Fruit fly (Drosophila melanogaster) whole organism, prepupa: ENCODE results near the gene ich.
A peak's percentile ranks its signal among the peaks of the same experiment; 100 is the strongest.

ENCODE experiments used
- CG10631 ChIP-seq: fragments of 200-800 bp; sonication (Bioruptor generic); optimal IDR thresholded peaks from 2 replicates; lab custom pipeline; 2016; ENCODE audit warnings: missing biosample characterization, missing genetic modification characterization
- CG10669 ChIP-seq: fragments of 200-800 bp; sonication (Bioruptor generic); optimal IDR thresholded peaks from 3 replicates; lab custom pipeline; 2018; ENCODE audit warnings: missing biosample characterization, mild to moderate bottlenecking, missing genetic modification characterization, moderate library complexity
- CG11762 ChIP-seq: fragments of 200-800 bp; sonication (Bioruptor generic); optimal IDR thresholded peaks from 3 replicates; lab custom pipeline; 2016; ENCODE audit warnings: missing biosample characterization, missing genetic modification characterization; ENCODE audit not compliant: insufficient read depth
- CG11902 ChIP-seq: fragments of 200-800 bp; sonication (Bioruptor generic); optimal IDR thresholded peaks from 3 replicates; lab custom pipeline; 2016; ENCODE audit warnings: missing biosample characterization, missing genetic modification characterization
- CG15336 ChIP-seq: fragments of 200-800 bp; sonication (Bioruptor generic); IDR thresholded peaks from 2 replicates; pipeline ENCODE4 v1.3.6; 2022; ENCODE audit warnings: missing biosample characterization, missing genetic modification characterization
- CG16779 ChIP-seq: fragments of 200-800 bp; sonication (Bioruptor generic); optimal IDR thresholded peaks from 3 replicates; lab custom pipeline; 2017; ENCODE audit warnings: missing biosample characterization, mild to moderate bottlenecking, missing genetic modification characterization
- CG3032 ChIP-seq: fragments of 200-800 bp; optimal IDR thresholded peaks from 2 replicates; lab custom pipeline; 2019; ENCODE audit warnings: missing biosample characterization, mild to moderate bottlenecking, missing genetic modification characterization, moderate library complexity
- CG31627 ChIP-seq: fragments of 200-800 bp; sonication (Bioruptor generic); optimal IDR thresholded peaks from 3 replicates; lab custom pipeline; 2016; ENCODE audit warnings: missing biosample characterization, missing genetic modification characterization
- CG32006 ChIP-seq: fragments of 200-800 bp; sonication (Bioruptor generic); optimal IDR thresholded peaks from 3 replicates; lab custom pipeline; 2017; ENCODE audit warnings: missing biosample characterization, mild to moderate bottlenecking, missing genetic modification characterization
- CG34406 ChIP-seq: fragments of 200-800 bp; sonication (Bioruptor generic); optimal IDR thresholded peaks from 3 replicates; lab custom pipeline; 2016; ENCODE audit warnings: missing biosample characterization, missing genetic modification characterization
- CG4318 ChIP-seq: fragments of 200-800 bp; sonication (Bioruptor generic); optimal IDR thresholded peaks from 3 replicates; lab custom pipeline; 2017; ENCODE audit warnings: missing biosample characterization, mild to moderate bottlenecking, missing genetic modification characterization
- CG6163 ChIP-seq: fragments of 200-800 bp; sonication (Bioruptor generic); IDR thresholded peaks from 3 replicates; pipeline ENCODE4 v1.3.6; 2022; ENCODE audit warnings: missing biosample characterization, missing genetic modification characterization
- CG6276 ChIP-seq: fragments of 200-800 bp; sonication (Bioruptor generic); optimal IDR thresholded peaks from 2 replicates; lab custom pipeline; 2017; ENCODE audit warnings: missing biosample characterization, mild to moderate bottlenecking, missing genetic modification characterization
- CG6854 ChIP-seq: fragments of 200-800 bp; sonication (Bioruptor generic); optimal IDR thresholded peaks from 2 replicates; lab custom pipeline; 2017; ENCODE audit warnings: missing biosample characterization, mild to moderate bottlenecking, missing genetic modification characterization
- CG7368 ChIP-seq: fragments of 200-800 bp; sonication (Bioruptor generic); optimal IDR thresholded peaks from 3 replicates; lab custom pipeline; 2016; ENCODE audit warnings: missing biosample characterization, missing genetic modification characterization
- CG8119 ChIP-seq: fragments of 200-800 bp; sonication (Bioruptor generic); IDR thresholded peaks from 3 replicates; pipeline ENCODE4 v1.3.6; 2022; ENCODE audit warnings: missing biosample characterization, missing genetic modification characterization
- CG8319 ChIP-seq: fragments of 200-800 bp; sonication (Bioruptor generic); optimal IDR thresholded peaks from 3 replicates; lab custom pipeline; 2016; ENCODE audit warnings: missing biosample characterization, missing genetic modification characterization
- Eip75B ChIP-seq: fragments of 200-800 bp; sonication (Bioruptor generic); optimal IDR thresholded peaks from 3 replicates; lab custom pipeline; 2016; ENCODE audit warnings: missing biosample characterization, missing genetic modification characterization
- Eip78C ChIP-seq: fragments of 200-800 bp; sonication (Bioruptor generic); peaks from one replicate; lab custom pipeline; 2016; ENCODE audit warnings: missing biosample characterization, missing genetic modification characterization
- Eip93F ChIP-seq: fragments of 200-800 bp; sonication (Bioruptor generic); optimal IDR thresholded peaks from 2 replicates; lab custom pipeline; 2016; ENCODE audit warnings: missing biosample characterization, mild to moderate bottlenecking, missing genetic modification characterization
- Ets21C ChIP-seq: fragments of 200-800 bp; sonication (Bioruptor generic); optimal IDR thresholded peaks from 3 replicates; lab custom pipeline; 2016; ENCODE audit warnings: missing biosample characterization, missing genetic modification characterization
- Ets96B ChIP-seq: fragments of 200-800 bp; optimal IDR thresholded peaks from 2 replicates; lab custom pipeline; 2019; ENCODE audit warnings: missing biosample characterization, mild to moderate bottlenecking, missing genetic modification characterization, moderate library complexity
- Gug ChIP-seq: fragments of 200-800 bp; sonication (Bioruptor generic); IDR thresholded peaks from 2 replicates; pipeline ENCODE4 v1.3.6; 2022; ENCODE audit warnings: missing biosample characterization, missing genetic modification characterization
- Hr38 ChIP-seq: sonication (Bioruptor generic); optimal IDR thresholded peaks from 2 replicates; lab custom pipeline; 2016; ENCODE audit warnings: missing biosample characterization, missing genetic modification characterization
- Hr39 ChIP-seq: fragments of 200-800 bp; sonication (Bioruptor generic); optimal IDR thresholded peaks from 2 replicates; lab custom pipeline; 2016; ENCODE audit warnings: missing biosample characterization, missing genetic modification characterization
- Hr4 ChIP-seq: fragments of 200-800 bp; sonication (Bioruptor generic); optimal IDR thresholded peaks from 3 replicates; lab custom pipeline; 2016; ENCODE audit warnings: missing biosample characterization, missing genetic modification characterization
- Lpt ChIP-seq: fragments of 200-800 bp; sonication (Bioruptor generic); optimal IDR thresholded peaks from 3 replicates; lab custom pipeline; 2016; ENCODE audit warnings: missing biosample characterization, missing genetic modification characterization
- Met ChIP-seq: fragments of 200-800 bp; sonication (Bioruptor generic); optimal IDR thresholded peaks from 3 replicates; lab custom pipeline; 2016; ENCODE audit warnings: missing biosample characterization, missing genetic modification characterization
- OdsH ChIP-seq: fragments of 200-800 bp; sonication (Bioruptor generic); optimal IDR thresholded peaks from 3 replicates; lab custom pipeline; 2016; ENCODE audit warnings: missing biosample characterization, missing genetic modification characterization
- Smox ChIP-seq: fragments of 200-800 bp; sonication (Bioruptor generic); optimal IDR thresholded peaks from 3 replicates; lab custom pipeline; 2016; ENCODE audit warnings: missing biosample characterization, missing genetic modification characterization
- Sox14 ChIP-seq: fragments of 200-800 bp; sonication (Bioruptor generic); optimal IDR thresholded peaks from 3 replicates; lab custom pipeline; 2016; ENCODE audit warnings: missing biosample characterization, missing genetic modification characterization
- Sox15 ChIP-seq: fragments of 200-800 bp; sonication (Bioruptor generic); optimal IDR thresholded peaks from 3 replicates; lab custom pipeline; 2016; ENCODE audit warnings: missing biosample characterization, missing genetic modification characterization
- achi ChIP-seq: fragments of 200-800 bp; sonication (Bioruptor generic); optimal IDR thresholded peaks from 3 replicates; lab custom pipeline; 2016; ENCODE audit warnings: missing biosample characterization, missing genetic modification characterization
- acj6 ChIP-seq: fragments of 200-800 bp; sonication (Bioruptor generic); optimal IDR thresholded peaks from 3 replicates; lab custom pipeline; 2016; ENCODE audit warnings: missing biosample characterization, missing genetic modification characterization
- cyc ChIP-seq: fragments of 200-800 bp; sonication (Bioruptor generic); optimal IDR thresholded peaks from 3 replicates; lab custom pipeline; 2016; ENCODE audit warnings: missing biosample characterization, missing genetic modification characterization
- dac ChIP-seq: fragments of 200-800 bp; sonication (Bioruptor generic); optimal IDR thresholded peaks from 2 replicates; lab custom pipeline; 2017; ENCODE audit warnings: missing biosample characterization, mild to moderate bottlenecking, missing genetic modification characterization
- eg ChIP-seq: fragments of 200-800 bp; sonication (Bioruptor generic); IDR thresholded peaks from 3 replicates; pipeline ENCODE4 v1.3.6; 2022; ENCODE audit warnings: missing biosample characterization, missing genetic modification characterization
- esn ChIP-seq: fragments of 200-800 bp; sonication (Bioruptor generic); optimal IDR thresholded peaks from 2 replicates; lab custom pipeline; 2016; ENCODE audit warnings: missing biosample characterization, mild to moderate bottlenecking, missing genetic modification characterization, moderate library complexity
- fd59A ChIP-seq: fragments of 200-800 bp; sonication (Bioruptor generic); optimal IDR thresholded peaks from 2 replicates; lab custom pipeline; 2017; ENCODE audit warnings: missing biosample characterization, mild to moderate bottlenecking, missing genetic modification characterization, missing genetic modification reagents
- fd85E ChIP-seq: fragments of 200-800 bp; sonication (Bioruptor generic); optimal IDR thresholded peaks from 3 replicates; lab custom pipeline; 2016; ENCODE audit warnings: missing biosample characterization, missing genetic modification characterization
- fkh ChIP-seq: fragments of 200-800 bp; sonication (Bioruptor generic); optimal IDR thresholded peaks from 3 replicates; lab custom pipeline; 2017; ENCODE audit warnings: missing biosample characterization, mild to moderate bottlenecking, missing genetic modification characterization, moderate library complexity
- pdm3 ChIP-seq: fragments of 200-800 bp; sonication (Bioruptor generic); optimal IDR thresholded peaks from 3 replicates; lab custom pipeline; 2016; ENCODE audit warnings: missing biosample characterization, missing genetic modification characterization
- ss ChIP-seq, 2 experiments: fragments of 200-800 bp; sonication (Bioruptor generic); optimal IDR thresholded peaks; 2 replicates in 1 of 2; 3 replicates in 1 of 2; lab custom pipeline; 2017 to 2018; ENCODE audit warnings: mild to moderate bottlenecking in 2 of 2, missing biosample characterization in 2 of 2, missing genetic modification characterization in 2 of 2, moderate library complexity in 1 of 2
- svp ChIP-seq: fragments of 200-800 bp; sonication (Bioruptor generic); peaks from one replicate; lab custom pipeline; 2016; ENCODE audit warnings: missing biosample characterization, missing genetic modification characterization
- topi ChIP-seq: fragments of 200-800 bp; sonication (Bioruptor generic); optimal IDR thresholded peaks from 3 replicates; lab custom pipeline; 2016; ENCODE audit warnings: missing biosample characterization, missing genetic modification characterization

Gene ich

dm6 chr3R:8920091-8920733 lies 42.6 kb downstream of the ich start (continued):
- TF ChIP-seq achi (GFP tag; lab: Kevin White, UChicago) (no peak), CG31627 (no peak), Smox (GFP tag; lab: Kevin White, UChicago) (no peak), CG8319 (no peak), CG34406 (GFP tag; lab: Kevin White, UChicago) (no peak), CG6163 (no peak), CG6276 (GFP tag; lab: Kevin White, UChicago) (peak; percentile 60), Eip93F (GFP tag; lab: Kevin White, UChicago) (no peak), CG6854 (GFP tag; lab: Kevin White, UChicago) (no peak), Met (no peak), fkh (GFP tag; lab: Kevin White, UChicago) (no peak), CG10631 (GFP tag; lab: Kevin White, UChicago) (no peak), CG11902 (no peak), ss (GFP tag; optimal IDR thresholded peaks at IDR 0.05; lab: Kevin White, UChicago) (no peak), CG4318 (no peak), topi (GFP tag; lab: Kevin White, UChicago) (no peak), Eip78C (GFP tag; lab: Kevin White, UChicago) (peak; percentile 43), Ets21C (GFP tag; lab: Kevin White, UChicago) (no peak), CG16779 (tag; lab: Kevin White, UChicago) (no peak), CG7368 (GFP tag; lab: Kevin White, UChicago) (no peak), Lpt (peak; percentile 34), CG8119 (GFP tag; lab: Robert Waterston, UW) (peak; percentile 35; the same call in 1 of the 3 replicates), fd85E (no peak), CG11762 (no peak), esn (GFP tag; lab: Kevin White, UChicago) (no peak), acj6 (GFP tag; lab: Kevin White, UChicago) (no peak), Hr38 (GFP tag; lab: Kevin White, UChicago) (no peak), cyc (no peak)

- TF ChIP-seq Sox14 (GFP tag; lab: Kevin White, UChicago) (peak; percentile 6), CG10631 (GFP tag; lab: Kevin White, UChicago) (no peak), Eip78C (GFP tag; lab: Kevin White, UChicago) (peak; percentile 65), CG34406 (GFP tag; lab: Kevin White, UChicago) (no peak), CG8319 (no peak), eg (GFP tag; lab: Robert Waterston, UW) (0 out of 3 replicates have a peak, but pooled peaks have one; percentile 50), Lpt (peak; percentile 43), achi (GFP tag; lab: Kevin White, UChicago) (peak; percentile 14), CG15336 (GFP tag; lab: Robert Waterston, UW) (peak; percentile 69), Hr39 (GFP tag; lab: Kevin White, UChicago) (peak; percentile 9), OdsH (GFP tag; lab: Kevin White, UChicago) (peak; percentile 45), cyc (no peak), Sox15 (GFP tag; lab: Kevin White, UChicago) (no peak), pdm3 (GFP tag; lab: Kevin White, UChicago) (peak; percentile 5), svp (GFP tag; lab: Kevin White, UChicago) (peak; percentile 14), Met (peak; percentile 8), Ets96B (tag; lab: Kevin White, UChicago) (peak; percentile 12), acj6 (GFP tag; lab: Kevin White, UChicago) (peak; percentile 6), CG6276 (GFP tag; lab: Kevin White, UChicago) (peak; percentile 44), CG11762 (peak; percentile 1), CG3032 (tag; lab: Kevin White, UChicago) (no peak), fkh (GFP tag; lab: Kevin White, UChicago) (no peak), CG6163 (no peak), Hr4 (peak; percentile 78), fd59A (no peak), topi (GFP tag; lab: Kevin White, UChicago) (peak; percentile 3), Eip75B (no peak), dac (peak; percentile 41), Gug (GFP tag; lab: Robert Waterston, UW) (no peak), CG16779 (tag; lab: Kevin White, UChicago) (no peak), CG8119 (GFP tag; lab: Robert Waterston, UW) (peak; percentile 68), CG10669 (no peak), CG4318 (peak; percentile 49), CG32006 (peak; percentile 71), esn (GFP tag; lab: Kevin White, UChicago) (no peak), CG31627 (peak; percentile 3)
These were observed 44.0 kb downstream of the ich start for dm6 chr3R:8918818-8919217.
